Worm (Caenorhabditis elegans): ENCODE measurements around the gene sel-5.

Gene sel-5

DNA sequence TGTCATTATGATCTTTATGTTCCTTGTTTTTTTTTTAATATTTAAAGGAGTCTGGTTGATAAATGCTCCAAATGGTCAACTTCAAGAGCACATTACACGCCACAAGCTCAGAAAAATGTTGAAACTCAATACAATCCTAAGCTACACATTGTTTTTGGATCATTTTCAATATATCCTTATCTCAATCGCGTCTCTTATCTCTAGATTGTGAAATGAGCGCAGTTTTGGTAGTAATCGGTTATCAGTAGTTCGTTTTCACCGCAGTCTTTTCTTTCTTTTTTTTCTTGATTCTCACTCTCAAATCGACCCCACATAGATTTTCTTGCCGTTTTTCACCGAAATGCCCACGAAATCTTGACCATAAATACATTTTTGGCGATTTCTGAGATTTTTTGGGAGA lies 25.4 kb downstream of the sel-5 start:
- peak; percentile 38 for TF ChIP-seq pqm-1 (tag; optimal IDR thresholded peaks at IDR 0.05)
- no peak for TF ChIP-seq saeg-2 (GFP tag; IDR thresholded peaks at IDR 0.05)
- peak; percentile 6 for TF ChIP-seq dve-1 (tag; optimal IDR thresholded peaks at IDR 0.05; ENCODE audit: insufficient read depth)
- TF ChIP-seq mxl-2 (GFP tag; conservative IDR thresholded peaks at IDR 0.05): no peak
- no peak for TF ChIP-seq fkh-10 (GFP tag; optimal IDR thresholded peaks at IDR 0.05)
- no peak for TF ChIP-seq ceh-28 (tag; optimal IDR thresholded peaks at IDR 0.05)
- no peak for TF ChIP-seq hif-1 (tag; optimal IDR thresholded peaks at IDR 0.05)
- TF ChIP-seq snpc-1.2 (GFP tag; IDR thresholded peaks at IDR 0.05): no peak
- no peak for TF ChIP-seq Y5F2A.4 (GFP tag; optimal IDR thresholded peaks at IDR 0.05)
- peak; percentile 4 for TF ChIP-seq nhr-28 (tag; optimal IDR thresholded peaks at IDR 0.05)
- TF ChIP-seq aha-1 (tag): peak; percentile 33
- TF ChIP-seq unc-39 (tag; optimal IDR thresholded peaks at IDR 0.05): no peak

DNA sequence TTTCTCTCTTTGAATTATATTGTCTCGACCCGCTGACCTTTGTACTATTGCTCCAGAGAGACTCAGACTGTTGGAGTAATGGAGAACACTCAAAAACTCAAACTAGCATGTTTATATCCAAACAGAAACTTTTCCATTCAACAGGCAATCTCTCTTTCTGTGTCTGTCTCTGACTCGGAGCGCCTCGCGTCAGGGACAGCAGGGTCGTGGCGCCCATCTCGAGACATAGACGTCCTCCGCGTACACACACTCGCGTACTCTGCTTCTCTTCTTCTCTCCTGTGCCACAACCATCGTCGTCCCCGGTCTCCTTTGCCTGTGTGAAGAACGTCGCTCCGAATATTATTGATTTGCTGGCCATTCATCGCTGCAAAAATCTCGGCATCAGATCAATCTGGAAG lies 26.3 kb downstream of the sel-5 start:
- TF ChIP-seq arid-1 (GFP tag; conservative IDR thresholded peaks at IDR 0.05) (peak; percentile 56; the same call in 1 of the 2 replicates), vab-7 (GFP tag; IDR thresholded peaks at IDR 0.05) (0 out of 2 replicates have a peak, but pooled peaks have one; percentile 31), nhr-48 (tag; optimal IDR thresholded peaks at IDR 0.05) (peak; percentile 62), pqm-1 (tag; optimal IDR thresholded peaks at IDR 0.05) (peak; percentile 71), unc-130 (GFP tag; optimal IDR thresholded peaks at IDR 0.05) (no peak), snpc-4 (tag; optimal IDR thresholded peaks at IDR 0.05) (no peak), unc-62 (GFP tag; optimal IDR thresholded peaks at IDR 0.05 in 1 of 2) (peak in 1 of 2 experiments; percentile 36), unc-62 (tag; optimal IDR thresholded peaks at IDR 0.05) (no peak), spr-3 (GFP tag; optimal IDR thresholded peaks at IDR 0.05) (no peak), mes-2 (tag; optimal IDR thresholded peaks at IDR 0.05; ENCODE audit: poor library complexity, severe bottlenecking) (peak; percentile 56), aha-1 (tag) (peak; percentile 97), ceh-28 (tag; optimal IDR thresholded peaks at IDR 0.05) (peak; percentile 38), zip-2 (tag; optimal IDR thresholded peaks at IDR 0.05) (no peak), mdt-29 (GFP tag; IDR thresholded peaks at IDR 0.05) (no peak), nhr-25 (tag; optimal IDR thresholded peaks at IDR 0.05; ENCODE audit: borderline replicate concordance, insufficient read depth) (peak; percentile 64), ceh-44 (GFP tag; IDR thresholded peaks at IDR 0.05) (0 out of 2 replicates have a peak, but pooled peaks have one; percentile 17), lir-3 (tag; optimal IDR thresholded peaks at IDR 0.05) (no peak), ZK337.2 (GFP tag; IDR thresholded peaks at IDR 0.05) (no peak), fkh-10 (GFP tag; optimal IDR thresholded peaks at IDR 0.05) (peak; percentile 31), madf-9 (GFP tag; conservative IDR thresholded peaks at IDR 0.05) (no peak; the same call in 1 of the 2 replicates), dpl-1 (GFP tag; optimal IDR thresholded peaks at IDR 0.05) (peak; percentile 46), nhr-77 (tag; optimal IDR thresholded peaks at IDR 0.05) (peak; percentile 83), egl-43 (GFP tag; IDR thresholded peaks at IDR 0.05) (peak; percentile 22; the same call in 1 of the 2 replicates), duxl-1 (tag; optimal IDR thresholded peaks at IDR 0.05; ENCODE audit: poor library complexity) (no peak), T26A8.4 (GFP tag; IDR thresholded peaks at IDR 0.05) (peak; percentile 24; the same call in 1 of the 2 replicates), lin-15B (tag; optimal IDR thresholded peaks at IDR 0.05) (no peak), jun-1 (tag; optimal IDR thresholded peaks at IDR 0.05) (no peak), lin-29 (GFP tag; IDR thresholded peaks at IDR 0.05) (no peak), nhr-102 (tag; optimal IDR thresholded peaks at IDR 0.05) (no peak), skn-1 (tag; optimal IDR thresholded peaks at IDR 0.05) (no peak), aly-2 (tag; optimal IDR thresholded peaks at IDR 0.05) (no peak), T20F7.1 (GFP tag; optimal IDR thresholded peaks at IDR 0.05) (peak; percentile 35), Y105C5A.15 (GFP tag; IDR thresholded peaks at IDR 0.05) (no peak), gei-8 (GFP tag; optimal IDR thresholded peaks at IDR 0.05) (no peak), tag-97 (GFP tag; IDR thresholded peaks at IDR 0.05) (no peak), daf-12 (tag; optimal IDR thresholded peaks at IDR 0.05) (no peak), ceh-62 (tag; optimal IDR thresholded peaks at IDR 0.05) (no peak), mxl-3 (GFP tag; optimal IDR thresholded peaks at IDR 0.05) (peak; percentile 92), sdz-12 (GFP tag; optimal IDR thresholded peaks at IDR 0.05) (no peak), dmd-9 (GFP tag; IDR thresholded peaks at IDR 0.05) (no peak), zfp-3 (GFP tag; conservative IDR thresholded peaks at IDR 0.05) (no peak), daf-8 (GFP tag; IDR thresholded peaks at IDR 0.05) (no peak)
